Worm (Caenorhabditis elegans) whole organism, young adult: Measurements from ENCODE around the gene szy-20.

Experiments used
- C06A6.2 ChIP-seq: fragments of 200-800 bp; sonication (Bioruptor generic); conservative IDR thresholded peaks from 2 replicates; pipeline ENCODE4 v1.3.6; 2022; ENCODE audit warnings: missing genetic modification characterization, missing compliant biosample characterization
- F22D6.2 ChIP-seq: sonication (generic microtip); optimal IDR thresholded peaks from 2 replicates; lab custom pipeline; 2016; ENCODE audit warnings: mild to moderate bottlenecking, missing genetic modification characterization, missing compliant biosample characterization
- F23B12.7 ChIP-seq: sonication (generic microtip); optimal IDR thresholded peaks from 2 replicates; lab custom pipeline; 2017; ENCODE audit warnings: missing genetic modification characterization, mild to moderate bottlenecking, missing compliant biosample characterization, antibody characterized with exemption, moderate library complexity; ENCODE audit not compliant: insufficient read depth
- F39B2.1 ChIP-seq: fragments of 200-800 bp; sonication (Bioruptor generic); IDR thresholded peaks from 2 replicates; pipeline ENCODE4 v1.3.6; 2022; ENCODE audit warnings: missing genetic modification reagents, missing genetic modification characterization, missing compliant biosample characterization
- F52B5.7 ChIP-seq: sonication (generic microtip); optimal IDR thresholded peaks from 2 replicates; lab custom pipeline; 2016; ENCODE audit warnings: mild to moderate bottlenecking, missing genetic modification characterization, missing compliant biosample characterization
- F57A8.1 ChIP-seq: fragments of 200-800 bp; sonication (Bioruptor generic); optimal IDR thresholded peaks from 2 replicates; lab custom pipeline; 2018; ENCODE audit warnings: mild to moderate bottlenecking, missing genetic modification characterization, moderate library complexity, missing compliant biosample characterization
- T26A5.8 ChIP-seq: sonication (generic microtip); optimal IDR thresholded peaks from 2 replicates; lab custom pipeline; 2016; ENCODE audit warnings: missing genetic modification characterization, missing compliant biosample characterization
- Y67H2A.10 ChIP-seq: fragments of 200-800 bp; sonication (Bioruptor generic); conservative IDR thresholded peaks from 2 replicates; pipeline ENCODE4 v1.3.6; 2022; ENCODE audit warnings: missing genetic modification reagents, missing genetic modification characterization, missing compliant biosample characterization
- ZK185.1 ChIP-seq: sonication (generic microtip); optimal IDR thresholded peaks from 2 replicates; lab custom pipeline; 2016; ENCODE audit warnings: mild to moderate bottlenecking, missing genetic modification characterization, missing compliant biosample characterization; ENCODE audit not compliant: poor library complexity, severe bottlenecking
- akir-1 ChIP-seq: fragments of 200-800 bp; sonication (Bioruptor generic); optimal IDR thresholded peaks from 2 replicates; lab custom pipeline; 2018; ENCODE audit warnings: mild to moderate bottlenecking, missing genetic modification characterization, moderate library complexity, missing compliant biosample characterization
- aptf-3 ChIP-seq: fragments of 200-800 bp; sonication (Bioruptor generic); IDR thresholded peaks from 2 replicates; pipeline ENCODE4 v1.3.6; 2022; ENCODE audit warnings: missing genetic modification characterization, missing compliant biosample characterization
- athp-1 ChIP-seq: sonication (generic microtip); optimal IDR thresholded peaks from 2 replicates; lab custom pipeline; 2017; ENCODE audit warnings: mild to moderate bottlenecking, missing genetic modification characterization, missing compliant biosample characterization
- attf-5 ChIP-seq: fragments of 200-800 bp; sonication (Bioruptor generic); optimal IDR thresholded peaks from 2 replicates; lab custom pipeline; 2018; ENCODE audit warnings: mild to moderate bottlenecking, missing genetic modification characterization, missing compliant biosample characterization
- attf-6 ChIP-seq: fragments of 200-800 bp; sonication (Bioruptor generic); IDR thresholded peaks from 2 replicates; pipeline ENCODE4 v1.3.6; 2022; ENCODE audit warnings: missing genetic modification reagents, missing genetic modification characterization, missing compliant biosample characterization
- bed-1 ChIP-seq: fragments of 200-800 bp; sonication (Bioruptor generic); IDR thresholded peaks from 2 replicates; pipeline ENCODE4 v1.3.6; 2022; ENCODE audit warnings: missing genetic modification reagents, missing genetic modification characterization, missing compliant biosample characterization
- bed-2 ChIP-seq: fragments of 200-800 bp; sonication (Bioruptor generic); IDR thresholded peaks from 2 replicates; pipeline ENCODE4 v1.3.6; 2022; ENCODE audit warnings: missing genetic modification reagents, missing genetic modification characterization, missing compliant biosample characterization
- ceh-100 ChIP-seq: fragments of 200-800 bp; sonication (Bioruptor generic); IDR thresholded peaks from 2 replicates; pipeline ENCODE4 v1.3.6; 2022; ENCODE audit warnings: missing genetic modification reagents, missing genetic modification characterization, missing compliant biosample characterization
- ceh-58 ChIP-seq: fragments of 200-800 bp; sonication (Bioruptor generic); IDR thresholded peaks from 2 replicates; pipeline ENCODE4 v1.3.6; 2022; ENCODE audit warnings: missing genetic modification characterization, missing compliant biosample characterization
- dox-1 ChIP-seq: fragments of 200-800 bp; sonication (Bioruptor generic); IDR thresholded peaks from 2 replicates; pipeline ENCODE4 v1.3.6; 2022; ENCODE audit warnings: missing genetic modification reagents, missing genetic modification characterization, missing compliant biosample characterization
- dpl-1 ChIP-seq: fragments of 150-350 bp; optimal IDR thresholded peaks from 2 replicates; lab custom pipeline; 2014; ENCODE audit warnings: missing biosample characterization, missing genetic modification reagents, missing genetic modification characterization
- gei-17 ChIP-seq: fragments of 200-800 bp; sonication (Bioruptor generic); optimal IDR thresholded peaks from 2 replicates; lab custom pipeline; 2018; ENCODE audit warnings: mild to moderate bottlenecking, missing genetic modification characterization, missing compliant biosample characterization
- him-1 ChIP-seq: sonication (generic microtip); optimal IDR thresholded peaks from 2 replicates; lab custom pipeline; 2016; ENCODE audit warnings: missing genotype, missing genetic modification reagents, missing genetic modification characterization, missing compliant biosample characterization
- hlh-12 ChIP-seq: sonication (generic microtip); optimal IDR thresholded peaks from 2 replicates; lab custom pipeline; 2016; ENCODE audit warnings: missing genetic modification characterization, missing compliant biosample characterization
- hsf-1 ChIP-seq: fragments of 200-800 bp; sonication (Bioruptor generic); IDR thresholded peaks from 2 replicates; pipeline ENCODE4 v1.3.6; 2022; ENCODE audit warnings: missing genetic modification reagents, missing genetic modification characterization, missing compliant biosample characterization
- lag-1 ChIP-seq: fragments of 200-800 bp; sonication (Bioruptor generic); IDR thresholded peaks from 2 replicates; pipeline ENCODE4 v1.3.6; 2022; ENCODE audit warnings: missing genetic modification reagents, missing genetic modification characterization, missing compliant biosample characterization
- lin-40 ChIP-seq: sonication (generic microtip); optimal IDR thresholded peaks from 2 replicates; lab custom pipeline; 2016; ENCODE audit warnings: missing genetic modification characterization, mild to moderate bottlenecking, missing compliant biosample characterization, missing genotype, missing genetic modification reagents
- lir-1 ChIP-seq: fragments of 200-800 bp; sonication (Bioruptor generic); conservative IDR thresholded peaks from 2 replicates; pipeline ENCODE4 v1.3.6; 2022; ENCODE audit warnings: missing genetic modification reagents, missing genetic modification characterization, missing compliant biosample characterization
- lsl-1 ChIP-seq: fragments of 200-800 bp; sonication (Bioruptor generic); optimal IDR thresholded peaks from 2 replicates; lab custom pipeline; 2018; ENCODE audit warnings: mild to moderate bottlenecking, missing genetic modification characterization, moderate library complexity, missing compliant biosample characterization
- lsy-27 ChIP-seq: sonication (generic microtip); optimal IDR thresholded peaks from 2 replicates; lab custom pipeline; 2017; ENCODE audit warnings: missing genetic modification characterization, mild to moderate bottlenecking, missing compliant biosample characterization, antibody characterized with exemption, missing genotype, borderline replicate concordance; ENCODE audit not compliant: insufficient read depth
- madf-10 ChIP-seq: sonication (generic microtip); optimal IDR thresholded peaks from 2 replicates; lab custom pipeline; 2016; ENCODE audit warnings: mild to moderate bottlenecking, missing genetic modification characterization, missing compliant biosample characterization
- madf-6 ChIP-seq: fragments of 200-800 bp; sonication (Bioruptor generic); IDR thresholded peaks from 2 replicates; pipeline ENCODE4 v1.3.6; 2022; ENCODE audit warnings: missing genetic modification reagents, missing genetic modification characterization, missing compliant biosample characterization
- mel-28 ChIP-seq: sonication (generic microtip); optimal IDR thresholded peaks from 2 replicates; lab custom pipeline; 2016; ENCODE audit warnings: borderline replicate concordance, mild to moderate bottlenecking, missing genetic modification characterization, missing compliant biosample characterization
- nhr-120 ChIP-seq: fragments of 200-800 bp; sonication (Bioruptor generic); IDR thresholded peaks from 2 replicates; pipeline ENCODE4 v1.3.6; 2022; ENCODE audit warnings: missing genetic modification characterization, missing compliant biosample characterization
- nhr-80 ChIP-seq: sonication (generic microtip); optimal IDR thresholded peaks from 2 replicates; lab custom pipeline; 2016; ENCODE audit warnings: missing genetic modification characterization, missing compliant biosample characterization
- nhr-90 ChIP-seq: sonication (generic microtip); optimal IDR thresholded peaks from 2 replicates; lab custom pipeline; 2016; ENCODE audit warnings: missing genotype, mild to moderate bottlenecking, missing genetic modification characterization, missing compliant biosample characterization
- sdz-38 ChIP-seq: sonication (generic microtip); optimal IDR thresholded peaks from 2 replicates; lab custom pipeline; 2016; ENCODE audit warnings: missing genotype, missing genetic modification characterization, missing compliant biosample characterization
- sea-2 ChIP-seq: fragments of 200-800 bp; sonication (Bioruptor generic); IDR thresholded peaks from 2 replicates; pipeline ENCODE4 v1.3.6; 2022; ENCODE audit warnings: missing genetic modification characterization, missing compliant biosample characterization
- snpc-1.3 ChIP-seq: sonication (generic microtip); optimal IDR thresholded peaks from 2 replicates; lab custom pipeline; 2017; ENCODE audit warnings: missing genetic modification characterization, mild to moderate bottlenecking, missing compliant biosample characterization, antibody characterized with exemption, moderate library complexity, missing genotype, missing genetic modification reagents; ENCODE audit not compliant: insufficient read depth
- snpc-3.4 ChIP-seq: sonication (generic microtip); optimal IDR thresholded peaks from 2 replicates; lab custom pipeline; 2017; ENCODE audit warnings: missing genetic modification characterization, mild to moderate bottlenecking, missing compliant biosample characterization, antibody characterized with exemption, moderate library complexity, missing genotype, missing genetic modification reagents
- snpc-4 ChIP-seq, 5 experiments: fragments of 150-350 bp in 1 of 5; sonication (generic microtip) in 4 of 5; optimal IDR thresholded peaks; 2 replicates each; lab custom pipeline; 2014 to 2018; ENCODE audit warnings: missing genetic modification characterization in 5 of 5, missing biosample characterization in 3 of 5, antibody characterized with exemption in 2 of 5, mild to moderate bottlenecking in 2 of 5, missing compliant biosample characterization in 2 of 5, missing genotype in 2 of 5, moderate library complexity in 2 of 5, missing genetic modification reagents in 1 of 5
- tbx-9 ChIP-seq: sonication (generic microtip); optimal IDR thresholded peaks from 2 replicates; lab custom pipeline; 2016; ENCODE audit warnings: borderline replicate concordance, missing genetic modification characterization, inconsistent platforms, missing compliant biosample characterization
- tlf-1 ChIP-seq: fragments of 200-800 bp; sonication (Bioruptor generic); optimal IDR thresholded peaks from 2 replicates; lab custom pipeline; 2018; ENCODE audit warnings: mild to moderate bottlenecking, missing genetic modification characterization, missing compliant biosample characterization
- unc-62 ChIP-seq: fragments of 150-350 bp; optimal IDR thresholded peaks from 2 replicates; lab custom pipeline; 2014; ENCODE audit warnings: missing biosample characterization, missing genetic modification reagents, missing genetic modification characterization
- ztf-18 ChIP-seq: sonication (generic microtip); optimal IDR thresholded peaks from 2 replicates; lab custom pipeline; 2016; ENCODE audit warnings: missing genotype, mild to moderate bottlenecking, missing genetic modification characterization, missing compliant biosample characterization
- ztf-26 ChIP-seq: sonication (generic microtip); optimal IDR thresholded peaks from 2 replicates; lab custom pipeline; 2017; ENCODE audit warnings: missing genetic modification characterization, missing compliant biosample characterization
- ztf-28 ChIP-seq: fragments of 200-800 bp; sonication (Bioruptor generic); IDR thresholded peaks from 2 replicates; pipeline ENCODE4 v1.3.6; 2022; ENCODE audit warnings: missing genetic modification reagents, missing genetic modification characterization, missing compliant biosample characterization
- ztf-3 ChIP-seq: fragments of 200-800 bp; sonication (Bioruptor generic); optimal IDR thresholded peaks from 2 replicates; lab custom pipeline; 2018; ENCODE audit warnings: mild to moderate bottlenecking, missing genetic modification characterization, missing compliant biosample characterization

szy-20 gene

DNA sequence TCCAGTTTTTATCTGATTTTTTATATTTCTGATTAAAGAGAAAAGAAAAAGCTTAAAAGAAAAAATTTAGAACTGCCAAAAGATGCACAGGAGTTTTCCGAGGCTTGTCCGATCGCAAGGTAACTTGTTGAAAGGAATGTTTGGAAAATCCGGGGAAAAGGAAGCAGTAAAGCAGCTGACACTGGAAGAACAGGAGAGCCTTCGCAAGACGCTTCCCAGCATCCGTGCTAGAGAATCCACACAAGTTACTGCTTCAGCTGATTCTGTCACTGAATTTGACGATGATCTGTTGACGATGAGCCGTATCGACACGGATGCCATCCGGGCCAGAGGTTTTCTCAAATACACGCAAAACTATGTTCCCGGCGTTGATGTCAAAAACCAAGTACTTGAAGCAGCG lies 39.4 kb downstream of the szy-20 start, which contains the start of gene mrpl-50 (continued):
- TF ChIP-seq snpc-1.3 (tag; lab: Kevin White, UChicago) = peak; percentile 50
- TF ChIP-seq F52B5.7 (tag; lab: Kevin White, UChicago) = peak; percentile 13
- no peak for TF ChIP-seq ztf-3
- no peak for TF ChIP-seq gei-17 (GFP tag; lab: Kevin White, UChicago)
- TF ChIP-seq dox-1 (GFP tag; lab: Robert Waterston, UW) = no peak
- no peak for TF ChIP-seq athp-1
- peak; percentile 3 for TF ChIP-seq ztf-26 (tag; lab: Kevin White, UChicago)
- TF ChIP-seq hlh-12 = no peak
- TF ChIP-seq ztf-18 (tag; lab: Kevin White, UChicago) = no peak
- no peak for TF ChIP-seq attf-5
- TF ChIP-seq aptf-3 (GFP tag; lab: Robert Waterston, UW) = no peak
- no peak for TF ChIP-seq him-1 (tag; lab: Kevin White, UChicago)
- TF ChIP-seq snpc-3.4 (tag; lab: Kevin White, UChicago) = no peak
- TF ChIP-seq F57A8.1 (GFP tag; lab: Kevin White, UChicago) = no peak
- TF ChIP-seq bed-2 (GFP tag; lab: Robert Waterston, UW) = no peak
- no peak for TF ChIP-seq unc-62 (GFP tag; lab: Kevin White, UChicago)
- TF ChIP-seq ZK185.1 (tag; lab: Kevin White, UChicago) = no peak
- no peak for TF ChIP-seq akir-1 (GFP tag; lab: Kevin White, UChicago)
- no peak for TF ChIP-seq snpc-4 (GFP tag; optimal IDR thresholded peaks at IDR 0.05; lab: Kevin White, UChicago)
- no peak for TF ChIP-seq snpc-4 (tag; optimal IDR thresholded peaks at IDR 0.05; lab: Kevin White, UChicago)
- no peak for TF ChIP-seq lin-40 (tag; lab: Kevin White, UChicago)
- TF ChIP-seq nhr-90 (tag; lab: Kevin White, UChicago) = no peak
- TF ChIP-seq madf-10 = no peak
- TF ChIP-seq dpl-1 (GFP tag; lab: Kevin White, UChicago) = no peak
- TF ChIP-seq mel-28 (tag; lab: Kevin White, UChicago) = no peak
- no peak for TF ChIP-seq ztf-28
- no peak for TF ChIP-seq tlf-1 (GFP tag; lab: Kevin White, UChicago)
- TF ChIP-seq bed-1 (GFP tag; lab: Robert Waterston, UW) = no peak
- no peak for TF ChIP-seq sdz-38 (tag; lab: Kevin White, UChicago)

- TF ChIP-seq C06A6.2 (GFP tag; lab: Robert Waterston, UW) (no peak), T26A5.8 (no peak), Y67H2A.10 (no peak), nhr-80 (peak; percentile 12), ztf-28 (no peak), lsl-1 (GFP tag; lab: Kevin White, UChicago) (peak; percentile 1), F22D6.2 (tag; lab: Kevin White, UChicago) (no peak), attf-5 (peak; percentile 39), ceh-58 (GFP tag; lab: Robert Waterston, UW) (no peak), lsy-27 (no peak), sea-2 (no peak), F39B2.1 (GFP tag; lab: Robert Waterston, UW) (no peak), nhr-90 (tag; lab: Kevin White, UChicago) (no peak), ztf-18 (tag; lab: Kevin White, UChicago) (no peak), F23B12.7 (tag; lab: Kevin White, UChicago) (no peak), nhr-120 (GFP tag; lab: Robert Waterston, UW) (no peak), ceh-100 (GFP tag; lab: Robert Waterston, UW) (no peak), lir-1 (GFP tag; lab: Robert Waterston, UW) (no peak), madf-6 (GFP tag; lab: Robert Waterston, UW) (peak; percentile 32; the same call in 1 of the 2 replicates), tbx-9 (tag; lab: Kevin White, UChicago) (no peak), lag-1 (GFP tag; lab: Robert Waterston, UW) (no peak), snpc-4 (GFP tag; optimal IDR thresholded peaks at IDR 0.05; lab: Kevin White, UChicago) (no peak), snpc-4 (tag; optimal IDR thresholded peaks at IDR 0.05; lab: Kevin White, UChicago) (peak in 1 of 4 experiments; percentile 59), hsf-1 (GFP tag; lab: Robert Waterston, UW) (peak; percentile 69; the same call in 1 of the 2 replicates), attf-6 (GFP tag; lab: Robert Waterston, UW) (no peak)
Observed at ce11 chrII:8927253-8927791, 41.8 kb downstream of the szy-20 start, which contains the start of gene cct-2. cct-2 (plus strand) TSS chrII:8927741.
